Fruit fly (Drosophila melanogaster): ENCODE data around the gene yellow-g2.

dm6 chr3L:2261282-2261681 is 15.1 kb upstream of the yellow-g2 start:
- TF ChIP-seq psq (optimal IDR thresholded peaks at IDR 0.05), result no peak
- no peak for TF ChIP-seq usp (GFP tag; optimal IDR thresholded peaks at IDR 0.05)
- no peak for TF ChIP-seq Dll (optimal IDR thresholded peaks at IDR 0.05)
- TF ChIP-seq EcR (GFP tag; optimal IDR thresholded peaks at IDR 0.05), result no peak
- TF ChIP-seq pan (optimal IDR thresholded peaks at IDR 0.05), result no peak
- no peak for TF ChIP-seq CG8478 (optimal IDR thresholded peaks at IDR 0.05)
